Worm (Caenorhabditis elegans): ENCODE data around the gene srj-25.

DNA sequence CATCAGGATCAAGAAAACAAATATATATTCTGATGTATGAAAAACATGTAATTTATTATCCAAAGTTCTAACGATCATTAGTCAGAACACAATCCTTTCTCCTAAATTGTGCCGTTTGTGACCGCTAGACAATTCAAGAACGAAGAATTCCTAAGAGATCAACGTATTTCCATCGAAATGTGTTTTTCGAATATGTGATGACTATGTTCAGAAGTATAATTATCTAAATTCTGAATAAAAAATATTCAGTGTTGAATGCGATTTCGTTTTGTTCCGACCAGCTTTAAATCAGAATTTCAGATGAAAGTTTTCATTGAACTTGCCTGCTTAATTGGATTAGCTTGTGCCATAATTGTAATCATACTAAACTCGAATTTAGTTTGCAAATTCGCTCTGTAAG lies 33.8 kb downstream of the srj-25 start, which contains the start of gene srbc-37:
- TF ChIP-seq nhr-28 (tag; optimal IDR thresholded peaks at IDR 0.05), result no peak
- no peak for TF ChIP-seq elt-1 (tag; optimal IDR thresholded peaks at IDR 0.05; ENCODE audit: borderline replicate concordance, insufficient read depth)
- no peak for TF ChIP-seq blmp-1 (tag; optimal IDR thresholded peaks at IDR 0.05)
- no peak for TF ChIP-seq elt-3 (tag; optimal IDR thresholded peaks at IDR 0.05)
- no peak for TF ChIP-seq ceh-83 (GFP tag; optimal IDR thresholded peaks at IDR 0.05)
- TF ChIP-seq snpc-4 (tag; optimal IDR thresholded peaks at IDR 0.05), result no peak
- no peak for TF ChIP-seq unc-62 (GFP tag; optimal IDR thresholded peaks at IDR 0.05)
- no peak for TF ChIP-seq ztf-11 (tag; optimal IDR thresholded peaks at IDR 0.05)
- TF ChIP-seq unc-120 (tag; optimal IDR thresholded peaks at IDR 0.05; ENCODE audit: poor library complexity, severe bottlenecking), result no peak
- no peak for TF ChIP-seq lsy-2 (tag; optimal IDR thresholded peaks at IDR 0.05)
- TF ChIP-seq tbx-8 (GFP tag; optimal IDR thresholded peaks at IDR 0.05), result no peak

Measured in whole organism, mixed stage, embryonic.